Fruit fly (Drosophila melanogaster): ENCODE results near the gene Culd.

Culd gene

dm6 chr3L:8398763-8399445 lies 42.8 kb upstream of the Culd start (continued):
- 0 out of 2 replicates have a peak, but pooled peaks have one; percentile 21 for TF ChIP-seq CG3847 (GFP tag; IDR thresholded peaks at IDR 0.05)
- no peak; the same call in 1 of the 2 replicates for TF ChIP-seq ara (GFP tag; IDR thresholded peaks at IDR 0.05)
- TF ChIP-seq Ssrp (tag; optimal IDR thresholded peaks at IDR 0.05) = peak; percentile 38
- TF ChIP-seq CG17385 (GFP tag; optimal IDR thresholded peaks at IDR 0.05) = peak; percentile 35
- TF ChIP-seq CG5245 (GFP tag; optimal IDR thresholded peaks at IDR 0.05) = peak; percentile 40
- peak; percentile 23 for TF ChIP-seq CG8924 (tag; optimal IDR thresholded peaks at IDR 0.05)
- peak; percentile 68 for TF ChIP-seq CG14441 (GFP tag; IDR thresholded peaks at IDR 0.05)
- TF ChIP-seq CG6791 (GFP tag; IDR thresholded peaks at IDR 0.05; ENCODE audit: partially characterized antibody) = 0 out of 3 replicates have a peak, but pooled peaks have one; percentile 25
- no peak for TF ChIP-seq mld (GFP tag; IDR thresholded peaks at IDR 0.05; ENCODE audit: partially characterized antibody)
- peak; percentile 5 for TF ChIP-seq CG1647 (GFP tag; optimal IDR thresholded peaks at IDR 0.05)
- TF ChIP-seq Ptx1 (GFP tag; IDR thresholded peaks at IDR 0.05) = peak; percentile 52; the same call in 1 of the 2 replicates
- TF ChIP-seq mam (GFP tag; optimal IDR thresholded peaks at IDR 0.05) = peak; percentile 42
- no peak for TF ChIP-seq CG12769 (tag; optimal IDR thresholded peaks at IDR 0.05)
- TF ChIP-seq CG2875 (GFP tag; optimal IDR thresholded peaks at IDR 0.05) = no peak
- no peak for TF ChIP-seq prd (optimal IDR thresholded peaks at IDR 0.05)
- peak; percentile 70; the same call in 2 of the 3 replicates for TF ChIP-seq prd (GFP tag; IDR thresholded peaks at IDR 0.05)
- peak; percentile 19 for TF ChIP-seq ATbp (GFP tag; optimal IDR thresholded peaks at IDR 0.05)
- TF ChIP-seq nmo (GFP tag; optimal IDR thresholded peaks at IDR 0.05) = peak; percentile 16
- TF ChIP-seq cwo (GFP tag; optimal IDR thresholded peaks at IDR 0.05) = no peak
- TF ChIP-seq Hr3 (GFP tag; optimal IDR thresholded peaks at IDR 0.05) = peak; percentile 14
- no peak for TF ChIP-seq CG13287 (GFP tag; IDR thresholded peaks at IDR 0.05; ENCODE audit: partially characterized antibody)
- TF ChIP-seq grau (tag; optimal IDR thresholded peaks at IDR 0.05) = no peak
- 0 out of 3 replicates have a peak, but pooled peaks have one; percentile 36 for TF ChIP-seq otp (GFP tag; IDR thresholded peaks at IDR 0.05)
- TF ChIP-seq pum (GFP tag; optimal IDR thresholded peaks at IDR 0.05) = peak; percentile 27
- TF ChIP-seq CG10654 (GFP tag; optimal IDR thresholded peaks at IDR 0.05) = peak; percentile 22
- TF ChIP-seq gro (GFP tag; optimal IDR thresholded peaks at IDR 0.05) = no peak
- TF ChIP-seq CG10431 (GFP tag; optimal IDR thresholded peaks at IDR 0.05) = no peak
- 0 out of 3 replicates have a peak, but pooled peaks have one; percentile 16 for TF ChIP-seq Aef1 (GFP tag; IDR thresholded peaks at IDR 0.05)
- peak; percentile 29 for TF ChIP-seq zfh2 (GFP tag; optimal IDR thresholded peaks at IDR 0.05)
- TF ChIP-seq Ets97D (GFP tag; optimal IDR thresholded peaks at IDR 0.05) = no peak
- peak; percentile 4 for TF ChIP-seq pnt (GFP tag; optimal IDR thresholded peaks at IDR 0.05)
- TF ChIP-seq CG12155 (GFP tag; optimal IDR thresholded peaks at IDR 0.05) = peak; percentile 14
- TF ChIP-seq CG10959 (GFP tag; IDR thresholded peaks at IDR 0.05) = 0 out of 2 replicates have a peak, but pooled peaks have one; percentile 22
- TF ChIP-seq Jarid2 (GFP tag; optimal IDR thresholded peaks at IDR 0.05) = no peak
- TF ChIP-seq pzg (GFP tag; optimal IDR thresholded peaks at IDR 0.05) = no peak
- peak; percentile 66 for TF ChIP-seq CG1603 (tag; optimal IDR thresholded peaks at IDR 0.05)
- TF ChIP-seq Xbp1 (GFP tag; optimal IDR thresholded peaks at IDR 0.05) = peak; percentile 53
- peak; percentile 69; the same call in 2 of the 3 replicates for TF ChIP-seq row (GFP tag; IDR thresholded peaks at IDR 0.05)
- 0 out of 3 replicates have a peak, but pooled peaks have one; percentile 6 for TF ChIP-seq jigr1 (GFP tag; IDR thresholded peaks at IDR 0.05)
- TF ChIP-seq CG34422 (GFP tag; IDR thresholded peaks at IDR 0.05) = 0 out of 3 replicates have a peak, but pooled peaks have one; percentile 9
- TF ChIP-seq CG12391 (tag; optimal IDR thresholded peaks at IDR 0.05) = peak; percentile 16
- peak; percentile 16 for TF ChIP-seq eyg (GFP tag; optimal IDR thresholded peaks at IDR 0.05)
- peak; percentile 49 for TF ChIP-seq CG16815 (GFP tag; optimal IDR thresholded peaks at IDR 0.05)
- TF ChIP-seq CG11093 (GFP tag; IDR thresholded peaks at IDR 0.05) = peak; percentile 15; the same call in 1 of the 3 replicates
- TF ChIP-seq CG18476 (GFP tag; optimal IDR thresholded peaks at IDR 0.05) = no peak
- TF ChIP-seq fd96Cb (tag; optimal IDR thresholded peaks at IDR 0.05) = peak; percentile 38
- peak; percentile 33 for TF ChIP-seq az2 (GFP tag; optimal IDR thresholded peaks at IDR 0.05)
- peak; percentile 29 to 41 for TF ChIP-seq Pdp1 (GFP tag; optimal IDR thresholded peaks at IDR 0.05)
- peak; percentile 43 for TF ChIP-seq Chrac-16 (GFP tag; optimal IDR thresholded peaks at IDR 0.05)

Data from whole organism, embryonic.